Worm (Caenorhabditis elegans) whole organism, L2 larva: ENCODE measurements around the gene rnr-1.
A peak's percentile ranks its signal among the peaks of the same experiment; 100 is the strongest.

ENCODE experiments used
- C34F6.9 ChIP-seq: fragments of 150-350 bp; optimal IDR thresholded peaks from 2 replicates; lab custom pipeline; 2014; ENCODE audit warnings: missing biosample characterization, missing genetic modification characterization
- F13H6.1 ChIP-seq: sonication (generic microtip); optimal IDR thresholded peaks from 2 replicates; lab custom pipeline; 2016; ENCODE audit warnings: missing genetic modification characterization, missing compliant biosample characterization
- Y55F3AM.14 ChIP-seq: fragments of 200-800 bp; sonication (Bioruptor generic); optimal IDR thresholded peaks from 2 replicates; lab custom pipeline; 2018; ENCODE audit warnings: mild to moderate bottlenecking, missing genetic modification characterization, missing compliant biosample characterization
- ZK546.5 ChIP-seq: sonication (generic microtip); optimal IDR thresholded peaks from 2 replicates; lab custom pipeline; 2017; ENCODE audit warnings: missing biosample characterization, missing genetic modification characterization
- ama-1 ChIP-seq: fragments of 150-350 bp; optimal IDR thresholded peaks from 2 replicates; lab custom pipeline; 2018; ENCODE audit warnings: inconsistent platforms
- ceh-16 ChIP-seq: fragments of 150-350 bp; optimal IDR thresholded peaks from 2 replicates; lab custom pipeline; 2014; ENCODE audit warnings: missing biosample characterization, missing genetic modification characterization
- ceh-82 ChIP-seq: fragments of 150-350 bp; optimal IDR thresholded peaks from 2 replicates; lab custom pipeline; 2014; ENCODE audit warnings: missing biosample characterization, missing genetic modification characterization
- crh-2 ChIP-seq: sonication (generic microtip); optimal IDR thresholded peaks from 2 replicates; lab custom pipeline; 2017; ENCODE audit warnings: missing biosample characterization, missing genetic modification characterization
- dmd-4 ChIP-seq: sonication (generic microtip); optimal IDR thresholded peaks from 2 replicates; lab custom pipeline; 2017; ENCODE audit warnings: missing biosample characterization, missing genetic modification characterization
- egl-27 ChIP-seq: sonication (generic microtip); optimal IDR thresholded peaks from 3 replicates; lab custom pipeline; 2017; ENCODE audit warnings: missing biosample characterization, missing genetic modification reagents, missing genetic modification characterization
- elt-1 ChIP-seq: fragments of 150-350 bp; optimal IDR thresholded peaks from 2 replicates; lab custom pipeline; 2014; ENCODE audit warnings: missing biosample characterization, missing genetic modification characterization
- elt-3 ChIP-seq: sonication (generic microtip); optimal IDR thresholded peaks from 2 replicates; lab custom pipeline; 2017; ENCODE audit warnings: missing biosample characterization, missing genetic modification characterization
- fos-1 ChIP-seq: fragments of 150-350 bp; optimal IDR thresholded peaks from 2 replicates; lab custom pipeline; 2014; ENCODE audit warnings: missing biosample characterization, missing genetic modification characterization
- gmeb-1 ChIP-seq: fragments of 150-350 bp; optimal IDR thresholded peaks from 2 replicates; lab custom pipeline; 2014; ENCODE audit warnings: missing biosample characterization, missing genetic modification characterization
- lin-39 ChIP-seq: fragments of 150-350 bp; optimal IDR thresholded peaks from 2 replicates; lab custom pipeline; 2014; ENCODE audit warnings: missing biosample characterization, missing genetic modification reagents, missing genetic modification characterization
- lsy-2 ChIP-seq, 2 experiments: fragments of 150-350 bp in 1 of 2; sonication (generic microtip) in 1 of 2; optimal IDR thresholded peaks; 2 replicates each; lab custom pipeline; 2014 to 2017; ENCODE audit warnings: missing biosample characterization in 2 of 2, missing genetic modification characterization in 2 of 2
- mdl-1 ChIP-seq, 2 experiments: fragments of 150-350 bp in 1 of 2; sonication (generic microtip) in 1 of 2; optimal IDR thresholded peaks; 2 replicates each; lab custom pipeline; 2017; ENCODE audit warnings: missing biosample characterization in 2 of 2, missing genetic modification characterization in 2 of 2
- nhr-11 ChIP-seq: fragments of 150-350 bp; optimal IDR thresholded peaks from 2 replicates; lab custom pipeline; 2014; ENCODE audit warnings: missing biosample characterization, missing genetic modification characterization
- nhr-129 ChIP-seq: fragments of 150-350 bp; optimal IDR thresholded peaks from 2 replicates; lab custom pipeline; 2014; ENCODE audit warnings: missing biosample characterization, missing genetic modification characterization
- nhr-237 ChIP-seq: fragments of 150-350 bp; optimal IDR thresholded peaks from 2 replicates; lab custom pipeline; 2014; ENCODE audit warnings: missing biosample characterization, missing genetic modification characterization
- nhr-6 ChIP-seq: fragments of 150-350 bp; optimal IDR thresholded peaks from 2 replicates; lab custom pipeline; 2014; ENCODE audit warnings: missing biosample characterization, missing genetic modification characterization
- sem-4 ChIP-seq: fragments of 150-350 bp; optimal IDR thresholded peaks from 2 replicates; lab custom pipeline; 2014; ENCODE audit warnings: missing biosample characterization, missing genetic modification reagents, missing genetic modification characterization
- sma-9 ChIP-seq, 2 experiments: fragments of 150-350 bp in 1 of 2; sonication (generic microtip) in 1 of 2; optimal IDR thresholded peaks; 2 replicates each; lab custom pipeline; 2014 to 2016; ENCODE audit warnings: missing genetic modification characterization in 2 of 2, mild to moderate bottlenecking in 1 of 2, missing biosample characterization in 1 of 2, missing compliant biosample characterization in 1 of 2, missing genetic modification reagents in 1 of 2, moderate library complexity in 1 of 2
- snpc-4 ChIP-seq: fragments of 150-350 bp; optimal IDR thresholded peaks from 2 replicates; lab custom pipeline; 2014; ENCODE audit warnings: missing biosample characterization, missing genetic modification characterization
- unc-39 ChIP-seq: fragments of 150-350 bp; optimal IDR thresholded peaks from 2 replicates; lab custom pipeline; 2014; ENCODE audit warnings: missing biosample characterization, missing genetic modification characterization
- unc-55 ChIP-seq: fragments of 150-350 bp; sonication (generic microtip); optimal IDR thresholded peaks from 3 replicates; lab custom pipeline; 2014; ENCODE audit warnings: missing biosample characterization, missing genetic modification reagents, missing genetic modification characterization
- zag-1 ChIP-seq: fragments of 150-350 bp; optimal IDR thresholded peaks from 2 replicates; lab custom pipeline; 2014; ENCODE audit warnings: missing biosample characterization, missing genetic modification characterization
- ztf-1 ChIP-seq: fragments of 200-800 bp; sonication (Bioruptor generic); conservative IDR thresholded peaks from 2 replicates; pipeline ENCODE4 v1.3.6; 2022; ENCODE audit warnings: missing genetic modification characterization, missing compliant biosample characterization
- ztf-4 ChIP-seq: fragments of 150-350 bp; optimal IDR thresholded peaks from 2 replicates; lab custom pipeline; 2014; ENCODE audit warnings: missing biosample characterization, missing genetic modification characterization

Gene rnr-1

ce11 chrIII:9247221-9247620, 18.6 kb upstream of the rnr-1 start, which contains the start of gene T02C1.1:
Gene T02C1.1 (plus strand): TSS chrIII:9247525.
- TF ChIP-seq elt-1 (tag; lab: Kevin White, UChicago) (no peak), ceh-16 (no peak)

- TF ChIP-seq ztf-4 (tag; lab: Kevin White, UChicago): no peak
- no peak for TF ChIP-seq ceh-82 (tag; lab: Kevin White, UChicago)
- TF ChIP-seq nhr-129 (tag; lab: Kevin White, UChicago): no peak
- TF ChIP-seq ztf-1: no peak
- no peak for TF ChIP-seq lin-39
- no peak for TF ChIP-seq crh-2 (tag; lab: Kevin White, UChicago)
- TF ChIP-seq ama-1 (lab: Kevin White, UChicago): no peak
- no peak for TF ChIP-seq ZK546.5 (tag; lab: Kevin White, UChicago)
Observed at ce11 chrIII:9242675-9243074, 14.1 kb upstream of the rnr-1 start, which contains the start of gene dat-1. Gene dat-1 (plus strand): TSS chrIII:9242975.

ce11 chrIII:9239983-9240382, 11.4 kb upstream of the rnr-1 start, which contains the start of gene saeg-2:
Gene saeg-2 (plus strand): TSS chrIII:9240363.
- TF ChIP-seq F13H6.1: peak; percentile 58
- TF ChIP-seq nhr-237: no peak
- peak; percentile 17 to 47 for TF ChIP-seq lsy-2 (tag; optimal IDR thresholded peaks at IDR 0.05; lab: Kevin White, UChicago)
- no peak for TF ChIP-seq ceh-82 (tag; lab: Kevin White, UChicago)
- TF ChIP-seq fos-1 (tag; lab: Kevin White, UChicago): peak; percentile 64
- TF ChIP-seq sma-9 (GFP tag; optimal IDR thresholded peaks at IDR 0.05; lab: Kevin White, UChicago): peak; percentile 35
- TF ChIP-seq sma-9 (tag; optimal IDR thresholded peaks at IDR 0.05; lab: Kevin White, UChicago): no peak
- TF ChIP-seq nhr-129 (tag; lab: Kevin White, UChicago): peak; percentile 78
- TF ChIP-seq gmeb-1 (tag; lab: Kevin White, UChicago): peak; percentile 39
- TF ChIP-seq mdl-1 (tag; optimal IDR thresholded peaks at IDR 0.05; lab: Kevin White, UChicago): peak in 1 of 2 experiments; percentile 28
- TF ChIP-seq nhr-11: no peak
- peak; percentile 54 for TF ChIP-seq C34F6.9 (tag; lab: Kevin White, UChicago)
- TF ChIP-seq unc-55 (GFP tag; lab: Kevin White, UChicago): peak; percentile 72

DNA sequence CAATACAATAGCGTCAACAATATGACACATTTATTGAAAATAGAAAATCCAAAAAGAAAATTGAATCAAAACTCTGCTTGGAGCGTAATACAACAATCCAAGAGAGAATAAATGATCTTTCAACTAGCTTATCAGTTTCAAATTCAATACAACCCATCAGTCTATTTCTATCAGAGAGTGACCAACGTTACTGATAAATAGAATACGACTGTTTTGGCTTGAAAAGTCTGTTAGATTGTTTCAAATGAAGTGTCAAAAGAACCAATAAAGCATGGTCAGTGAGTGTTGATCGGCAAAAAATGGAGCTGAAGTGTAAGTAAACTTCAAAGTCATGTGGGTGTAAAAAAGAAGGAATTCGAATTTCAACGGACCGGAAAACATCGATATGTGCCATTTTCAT, 9.0 kb upstream of the rnr-1 start:
- TF ChIP-seq ceh-16 (no peak), C34F6.9 (tag; lab: Kevin White, UChicago) (no peak), zag-1 (tag; lab: Kevin White, UChicago) (no peak), unc-39 (no peak), crh-2 (tag; lab: Kevin White, UChicago) (peak; percentile 9), fos-1 (tag; lab: Kevin White, UChicago) (peak; percentile 15), elt-3 (tag; lab: Kevin White, UChicago) (no peak)
- TF ChIP-seq, all 48 proteins: peak for 2

- no peak for TF ChIP-seq ceh-16
- TF ChIP-seq gmeb-1 (tag; lab: Kevin White, UChicago): no peak
- TF ChIP-seq ceh-82 (tag; lab: Kevin White, UChicago): no peak
- no peak for TF ChIP-seq nhr-6
- no peak for TF ChIP-seq Y55F3AM.14 (GFP tag; lab: Kevin White, UChicago)
- TF ChIP-seq ztf-4 (tag; lab: Kevin White, UChicago): no peak
- no peak for TF ChIP-seq sma-9 (GFP tag; optimal IDR thresholded peaks at IDR 0.05; lab: Kevin White, UChicago)
- TF ChIP-seq sma-9 (tag; optimal IDR thresholded peaks at IDR 0.05; lab: Kevin White, UChicago): no peak
- no peak for TF ChIP-seq ZK546.5 (tag; lab: Kevin White, UChicago)
- no peak for TF ChIP-seq crh-2 (tag; lab: Kevin White, UChicago)
- no peak for TF ChIP-seq sem-4 (tag; lab: Kevin White, UChicago)
- no peak for TF ChIP-seq snpc-4 (tag; lab: Kevin White, UChicago)
- no peak for TF ChIP-seq egl-27 (tag; lab: Kevin White, UChicago)
- TF ChIP-seq lin-39: no peak
- no peak for TF ChIP-seq ama-1 (lab: Kevin White, UChicago)
Observed at ce11 chrIII:9236228-9236627, 7.6 kb upstream of the rnr-1 start, which contains the start of gene T23G5.2. Gene T23G5.2 (minus strand): TSS chrIII:9236328.

DNA sequence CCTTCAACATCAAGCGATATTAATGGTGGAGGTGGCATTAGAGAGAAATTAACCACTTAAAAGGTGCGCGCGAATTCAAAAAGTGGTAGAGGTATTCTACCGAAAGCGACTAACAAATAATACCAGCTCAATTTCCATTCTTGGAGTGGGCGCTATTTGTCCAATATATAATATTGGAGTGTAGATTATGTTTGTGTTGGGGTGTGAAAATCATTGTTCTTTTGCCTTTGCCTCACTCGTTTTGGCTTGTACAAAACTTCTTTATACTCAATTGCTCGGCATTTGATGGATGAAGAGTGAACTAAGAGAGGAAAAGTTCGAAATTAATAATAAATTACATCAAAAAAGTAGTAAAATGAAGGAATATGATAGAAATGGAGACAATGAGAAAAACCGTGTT, 2.6 kb upstream of the rnr-1 start, which contains the start of gene T23G5.3:
Gene T23G5.3, minus strand, starts transcription at position 101 of the 400 bp plus-strand sequence.
- TF ChIP-seq ZK546.5 (tag; lab: Kevin White, UChicago): no peak
- no peak for TF ChIP-seq dmd-4 (tag; lab: Kevin White, UChicago)
- no peak for TF ChIP-seq unc-55 (GFP tag; lab: Kevin White, UChicago)
- no peak for TF ChIP-seq snpc-4 (tag; lab: Kevin White, UChicago)
